Worm (Caenorhabditis elegans): ENCODE results near the gene Y38F2AL.12.

ce11 chrIV:2327317-2327716 lies 10.9 kb downstream of the Y38F2AL.12 start:
- TF ChIP-seq ets-7 (tag; optimal IDR thresholded peaks at IDR 0.05): no peak
- no peak for TF ChIP-seq ama-1 (optimal IDR thresholded peaks at IDR 0.05)
- TF ChIP-seq B0310.2 (tag; optimal IDR thresholded peaks at IDR 0.05): no peak
- no peak for TF ChIP-seq aly-1 (tag; optimal IDR thresholded peaks at IDR 0.05)
